Worm (Caenorhabditis elegans): ENCODE data around the gene C06B3.16.

The C06B3.16 gene

DNA sequence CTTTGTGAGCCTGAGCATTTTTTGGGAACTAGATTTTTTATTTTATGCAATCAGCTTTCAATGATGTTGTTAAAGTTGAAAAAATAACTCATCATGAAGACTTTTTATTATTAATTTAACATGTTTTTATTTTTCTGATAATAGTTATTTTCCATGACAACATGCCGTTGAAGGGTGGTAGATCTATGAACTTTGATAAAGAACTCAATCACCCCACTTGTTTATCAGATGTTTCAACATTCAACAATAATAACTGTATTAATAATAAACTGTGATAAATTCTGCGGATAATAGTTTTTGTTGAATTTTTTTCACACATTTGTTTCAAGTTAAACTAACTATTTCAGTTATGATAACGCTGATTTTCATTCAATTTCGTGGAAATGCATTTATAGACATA lies 39.8 kb upstream of the C06B3.16 start:
- TF ChIP-seq nhr-80 (tag; optimal IDR thresholded peaks at IDR 0.05) (peak; percentile 52), egrh-3 (GFP tag; IDR thresholded peaks at IDR 0.05) (no peak), aptf-2 (GFP tag; conservative IDR thresholded peaks at IDR 0.05) (no peak)

DNA sequence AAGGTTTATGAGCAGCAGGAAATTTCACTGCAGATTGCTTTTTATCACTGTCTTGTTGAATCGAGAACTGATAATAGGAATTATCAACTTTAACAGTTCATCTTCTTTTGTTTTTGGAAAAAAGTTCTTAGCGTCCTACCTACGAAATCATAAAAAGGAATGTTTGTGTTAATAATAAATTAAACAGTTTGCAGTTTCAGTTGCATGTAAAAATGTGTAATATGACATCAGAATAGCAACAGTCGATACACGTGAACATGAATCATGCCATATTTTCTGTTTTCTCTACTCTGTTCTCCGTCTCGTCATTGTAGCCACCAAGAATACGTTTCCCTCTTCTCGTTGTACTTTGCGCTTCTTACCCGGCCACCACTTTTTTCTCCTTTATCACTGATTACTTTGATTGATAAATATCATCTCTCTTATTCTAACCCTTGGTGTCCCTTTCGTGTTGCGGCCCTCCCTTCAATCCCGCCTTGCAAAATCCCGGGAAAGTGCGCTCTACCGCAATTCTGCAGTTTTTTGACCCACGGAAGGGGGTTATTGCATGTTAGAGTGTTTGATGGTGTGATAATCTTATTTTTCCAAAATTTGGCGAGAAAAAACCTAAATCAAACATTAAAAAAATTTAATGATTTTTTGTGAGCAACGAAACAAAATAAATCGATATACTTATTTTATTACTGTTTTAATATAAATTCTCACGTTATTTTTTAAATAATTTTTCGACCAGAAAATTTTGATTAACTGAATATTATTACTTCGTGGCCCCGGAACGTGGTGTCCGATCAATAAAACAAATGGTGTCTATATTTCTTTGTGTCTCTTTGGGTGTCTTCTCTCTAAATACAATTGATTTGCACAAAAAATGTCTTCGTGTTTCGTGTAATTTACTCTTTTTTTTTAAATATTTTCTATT lies 38.6 kb upstream of the C06B3.16 start, which contains the start of gene sptl-3:
Gene sptl-3, plus strand, starts transcription at position 869 of the 919 bp plus-strand sequence.
- TF ChIP-seq lin-35 (GFP tag; optimal IDR thresholded peaks at IDR 0.05) (peak in 1 of 3 experiments; percentile 29), atf-7 (tag; optimal IDR thresholded peaks at IDR 0.05) (peak; percentile 65), mcd-1 (GFP tag; IDR thresholded peaks at IDR 0.05) (peak; percentile 53), nhr-80 (tag; optimal IDR thresholded peaks at IDR 0.05) (peak; percentile 86), ztf-26 (tag; optimal IDR thresholded peaks at IDR 0.05) (peak; percentile 40), attf-5 (GFP tag; optimal IDR thresholded peaks at IDR 0.05) (peak; percentile 1), K11D2.4 (GFP tag; IDR thresholded peaks at IDR 0.05) (no peak), lin-40 (tag; optimal IDR thresholded peaks at IDR 0.05) (peak; percentile 47), ztf-28 (GFP tag; IDR thresholded peaks at IDR 0.05) (no peak)

DNA sequence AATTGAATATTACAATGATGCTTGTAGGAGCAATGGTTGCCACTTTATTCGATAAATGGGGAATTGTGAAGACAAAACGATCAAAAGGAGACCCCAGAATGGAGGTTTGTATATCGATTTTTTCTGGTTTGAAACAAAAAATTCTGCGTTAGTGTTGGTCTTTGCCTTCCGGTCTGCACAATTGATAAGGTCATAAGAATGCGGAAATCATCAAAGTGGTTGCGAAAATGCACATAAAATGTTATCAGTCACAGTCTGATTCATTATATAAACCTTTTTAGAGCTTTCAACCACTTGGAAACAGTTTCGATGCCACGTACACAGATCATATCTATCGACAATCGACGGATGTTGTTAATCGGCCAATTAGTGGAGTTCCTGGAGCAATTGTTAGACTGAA lies 37.7 kb upstream of the C06B3.16 start:
- TF ChIP-seq nhr-80 (tag; optimal IDR thresholded peaks at IDR 0.05) (peak; percentile 86), ztf-28 (GFP tag; IDR thresholded peaks at IDR 0.05) (no peak), cebp-1 (GFP tag; IDR thresholded peaks at IDR 0.05) (no peak), cebp-1 (tag; optimal IDR thresholded peaks at IDR 0.05) (peak; percentile 1), dox-1 (GFP tag; IDR thresholded peaks at IDR 0.05) (peak; percentile 67)

DNA sequence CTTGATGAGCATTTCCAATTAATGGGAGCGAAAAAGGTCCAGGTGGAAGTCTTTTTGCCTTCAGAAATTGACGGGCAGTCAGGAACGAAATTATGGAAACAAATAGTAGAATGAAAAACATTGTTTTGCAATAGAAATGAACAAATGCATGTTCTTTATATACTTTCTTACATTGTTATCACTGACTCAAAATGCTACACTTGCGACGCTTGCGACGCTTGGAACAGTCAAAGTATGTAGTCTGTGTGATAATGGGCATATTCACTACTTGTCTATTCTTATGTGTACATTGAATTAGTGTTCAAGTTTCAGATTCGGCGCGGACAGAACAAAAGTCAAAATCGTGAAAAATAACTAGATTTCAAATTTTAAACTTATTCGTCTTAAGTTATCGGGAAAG lies 33.0 kb upstream of the C06B3.16 start, which contains the start of gene cyp-35C1:
Gene cyp-35C1, minus strand, starts transcription at position 132 of the 400 bp plus-strand sequence.
- TF ChIP-seq B0336.3 (GFP tag; IDR thresholded peaks at IDR 0.05), result no peak
- no peak for TF ChIP-seq hmg-1.2 (GFP tag; IDR thresholded peaks at IDR 0.05)
- peak; percentile 24 for TF ChIP-seq nhr-80 (tag; optimal IDR thresholded peaks at IDR 0.05)
- no peak for TF ChIP-seq F23B12.7 (tag; optimal IDR thresholded peaks at IDR 0.05; ENCODE audit: insufficient read depth)
- TF ChIP-seq Y67H2A.10 (GFP tag; conservative IDR thresholded peaks at IDR 0.05), result no peak
- no peak for TF ChIP-seq ztf-25 (GFP tag; IDR thresholded peaks at IDR 0.05)
- TF ChIP-seq ama-1 (optimal IDR thresholded peaks at IDR 0.05), result no peak
- no peak for TF ChIP-seq ama-1 (GFP tag; optimal IDR thresholded peaks at IDR 0.05)
- TF ChIP-seq mcd-1 (GFP tag; IDR thresholded peaks at IDR 0.05), result no peak

DNA sequence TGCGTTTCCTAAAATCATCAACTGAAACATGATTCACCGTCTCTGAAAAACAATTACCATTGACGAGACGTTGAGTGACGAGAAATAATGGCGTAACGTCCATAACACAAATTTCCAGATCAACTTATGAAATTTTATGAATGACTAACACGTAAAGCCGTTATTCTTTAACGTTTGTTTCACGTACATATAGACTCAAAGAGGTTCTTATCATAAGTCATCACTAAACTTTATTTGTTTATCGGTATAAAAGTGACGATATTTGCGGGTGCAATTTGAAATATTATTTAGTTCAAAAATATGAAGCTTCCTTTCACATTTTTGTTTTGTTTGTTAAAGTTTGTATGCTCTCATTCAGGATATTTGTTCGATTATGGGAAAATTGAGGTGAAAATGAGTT lies 32.1 kb upstream of the C06B3.16 start, which contains the start of gene oac-3:
Gene oac-3, plus strand, starts transcription at position 301 of the 400 bp plus-strand sequence.
- TF ChIP-seq Y95B8A.8 (GFP tag; IDR thresholded peaks at IDR 0.05), result no peak
- TF ChIP-seq F55B11.4 (tag; optimal IDR thresholded peaks at IDR 0.05; ENCODE audit: borderline replicate concordance, insufficient read depth), result no peak
- no peak for TF ChIP-seq ztf-18 (tag; optimal IDR thresholded peaks at IDR 0.05)
- TF ChIP-seq madf-10 (tag; optimal IDR thresholded peaks at IDR 0.05), result no peak
- no peak for TF ChIP-seq ZK185.1 (tag; optimal IDR thresholded peaks at IDR 0.05; ENCODE audit: poor library complexity, severe bottlenecking)
- TF ChIP-seq Y67H2A.10 (GFP tag; conservative IDR thresholded peaks at IDR 0.05), result no peak
- no peak for TF ChIP-seq F57C9.4 (tag; optimal IDR thresholded peaks at IDR 0.05)
- TF ChIP-seq B0019.2 (GFP tag; conservative IDR thresholded peaks at IDR 0.05), result no peak
- TF ChIP-seq snpc-4 (GFP tag; optimal IDR thresholded peaks at IDR 0.05), result no peak
- no peak for TF ChIP-seq snpc-4 (tag; optimal IDR thresholded peaks at IDR 0.05)
- no peak for TF ChIP-seq ekl-4 (GFP tag; IDR thresholded peaks at IDR 0.05)
- TF ChIP-seq attf-3 (GFP tag; conservative IDR thresholded peaks at IDR 0.05), result no peak
- TF ChIP-seq lag-1 (GFP tag; IDR thresholded peaks at IDR 0.05), result no peak
- no peak for TF ChIP-seq ztf-26 (tag; optimal IDR thresholded peaks at IDR 0.05)
- no peak for TF ChIP-seq sea-2 (GFP tag; IDR thresholded peaks at IDR 0.05)
